Fruit fly (Drosophila melanogaster) whole organism, embryonic: ENCODE data around the gene Rrp5.
A peak's percentile ranks its signal among the peaks of the same experiment; 100 is the strongest.

ENCODE experiments used
- Antp ChIP-seq: fragments of 200-800 bp; sonication (Bioruptor generic); optimal IDR thresholded peaks from 3 replicates; lab custom pipeline; 2016; ENCODE audit warnings: missing biosample characterization, missing genetic modification characterization
- CG10543 ChIP-seq: fragments of 200-800 bp; sonication (Bioruptor generic); optimal IDR thresholded peaks from 3 replicates; lab custom pipeline; 2017; ENCODE audit warnings: missing biosample characterization, mild to moderate bottlenecking, missing genetic modification characterization, moderate library complexity
- CG11723 ChIP-seq: fragments of 200-800 bp; sonication (Bioruptor generic); optimal IDR thresholded peaks from 2 replicates; lab custom pipeline; 2017; ENCODE audit warnings: missing biosample characterization, mild to moderate bottlenecking, missing genetic modification characterization
- CG1233 ChIP-seq: fragments of 200-800 bp; sonication (Bioruptor generic); optimal IDR thresholded peaks from 4 replicates; lab custom pipeline; 2018; ENCODE audit warnings: missing biosample characterization, mild to moderate bottlenecking, missing genetic modification characterization
- CG12769 ChIP-seq: fragments of 200-800 bp; sonication (Bioruptor generic); optimal IDR thresholded peaks from 2 replicates; lab custom pipeline; 2019; ENCODE audit warnings: missing biosample characterization, mild to moderate bottlenecking, missing genetic modification characterization, moderate library complexity
- CG14441 ChIP-seq: fragments of 200-800 bp; sonication (Bioruptor generic); IDR thresholded peaks from 2 replicates; pipeline ENCODE4 v1.3.6; 2022; ENCODE audit warnings: missing biosample characterization, missing genetic modification characterization
- CG15479 ChIP-seq: fragments of 200-800 bp; sonication (Bioruptor generic); optimal IDR thresholded peaks from 3 replicates; lab custom pipeline; 2019; ENCODE audit warnings: missing biosample characterization, mild to moderate bottlenecking, missing genetic modification characterization, moderate library complexity
- CG17186 ChIP-seq: fragments of 200-800 bp; sonication (Bioruptor generic); optimal IDR thresholded peaks from 3 replicates; lab custom pipeline; 2017; ENCODE audit warnings: missing biosample characterization, missing genetic modification reagents, missing genetic modification characterization
- CG18599 ChIP-seq: fragments of 200-800 bp; sonication (Bioruptor generic); optimal IDR thresholded peaks from 3 replicates; lab custom pipeline; 2017; ENCODE audit warnings: missing biosample characterization, missing genetic modification characterization, mild to moderate bottlenecking, moderate library complexity, missing genetic modification reagents
- CG2199 ChIP-seq: fragments of 200-800 bp; sonication (Bioruptor generic); IDR thresholded peaks from 3 replicates; pipeline ENCODE4 v1.3.6; 2022; ENCODE audit warnings: missing biosample characterization, missing genetic modification characterization
- CG42726 ChIP-seq: fragments of 200-800 bp; sonication (Bioruptor generic); IDR thresholded peaks from 2 replicates; pipeline ENCODE4 v1.3.6; 2022; ENCODE audit warnings: missing biosample characterization, missing genetic modification characterization; ENCODE audit not compliant: partially characterized antibody
- CG7271 ChIP-seq: fragments of 200-800 bp; sonication (Bioruptor generic); optimal IDR thresholded peaks from 2 replicates; lab custom pipeline; 2018; ENCODE audit warnings: missing biosample characterization, mild to moderate bottlenecking, missing genetic modification characterization, moderate library complexity
- CG8944 ChIP-seq: fragments of 200-800 bp; sonication (Bioruptor generic); optimal IDR thresholded peaks from 3 replicates; lab custom pipeline; 2016; ENCODE audit warnings: missing biosample characterization, missing genetic modification characterization
- Camta ChIP-seq: fragments of 200-800 bp; sonication (Bioruptor generic); optimal IDR thresholded peaks from 2 replicates; lab custom pipeline; 2016; ENCODE audit warnings: missing biosample characterization, missing genetic modification characterization
- Dll ChIP-seq: fragments of 200-800 bp; sonication (Bioruptor generic); IDR thresholded peaks from 4 replicates; pipeline ENCODE4 v1.3.6; 2022; ENCODE audit warnings: missing biosample characterization, missing genetic modification characterization; ENCODE audit not compliant: partially characterized antibody
- Doc3 ChIP-seq: fragments of 200-800 bp; sonication (Bioruptor generic); IDR thresholded peaks from 3 replicates; pipeline ENCODE4 v1.3.6; 2022; ENCODE audit warnings: missing biosample characterization, missing genetic modification characterization; ENCODE audit not compliant: partially characterized antibody
- Dp ChIP-seq: fragments of 200-800 bp; sonication (Bioruptor generic); optimal IDR thresholded peaks from 2 replicates; lab custom pipeline; 2018; ENCODE audit warnings: missing biosample characterization, mild to moderate bottlenecking, missing genetic modification characterization, moderate library complexity
- Drgx ChIP-seq: fragments of 200-800 bp; sonication (Bioruptor generic); IDR thresholded peaks from 2 replicates; pipeline ENCODE4 v1.3.6; 2022; ENCODE audit warnings: missing biosample characterization, missing genetic modification characterization
- Hr78 ChIP-seq, 2 experiments: fragments of 200-800 bp in 1 of 2; fragments of >200 bp in 1 of 2; sonication (Bioruptor generic) in 1 of 2; optimal IDR thresholded peaks; 2 replicates each; lab custom pipeline; 2017 to 2019; ENCODE audit warnings: missing biosample characterization in 2 of 2, missing genetic modification characterization in 2 of 2, mild to moderate bottlenecking in 1 of 2, moderate library complexity in 1 of 2
- Lpt ChIP-seq: fragments of >200 bp; optimal IDR thresholded peaks from 2 replicates; lab custom pipeline; 2018; ENCODE audit warnings: missing biosample characterization, missing genetic modification characterization
- Myb ChIP-seq: fragments of 200-800 bp; sonication (Bioruptor generic); optimal IDR thresholded peaks from 2 replicates; lab custom pipeline; 2016; ENCODE audit warnings: missing biosample characterization, missing genetic modification characterization
- Nf-YC ChIP-seq: fragments of 200-800 bp; optimal IDR thresholded peaks from 3 replicates; lab custom pipeline; 2019; ENCODE audit warnings: missing biosample characterization, mild to moderate bottlenecking, missing genetic modification characterization, moderate library complexity
- PHDP ChIP-seq: fragments of 200-800 bp; sonication (Bioruptor generic); optimal IDR thresholded peaks from 3 replicates; lab custom pipeline; 2018; ENCODE audit warnings: missing biosample characterization, mild to moderate bottlenecking, missing genetic modification characterization, moderate library complexity
- Side ChIP-seq: fragments of 200-800 bp; sonication (Bioruptor generic); optimal IDR thresholded peaks from 2 replicates; lab custom pipeline; 2016; ENCODE audit warnings: missing biosample characterization, missing genetic modification characterization
- Spps ChIP-seq: fragments of 200-800 bp; sonication (Bioruptor generic); optimal IDR thresholded peaks from 2 replicates; lab custom pipeline; 2018; ENCODE audit warnings: missing biosample characterization, mild to moderate bottlenecking, missing genetic modification characterization
- Xbp1 ChIP-seq: fragments of 200-800 bp; sonication (Bioruptor generic); optimal IDR thresholded peaks from 3 replicates; lab custom pipeline; 2016; ENCODE audit warnings: missing biosample characterization, mild to moderate bottlenecking, missing genetic modification characterization
- ara ChIP-seq: fragments of 200-800 bp; sonication (Bioruptor generic); IDR thresholded peaks from 2 replicates; pipeline ENCODE4 v1.3.6; 2022; ENCODE audit warnings: missing biosample characterization, missing genetic modification characterization
- ase ChIP-seq: fragments of 200-800 bp; sonication (Bioruptor generic); IDR thresholded peaks from 3 replicates; pipeline ENCODE4 v1.3.6; 2022; ENCODE audit warnings: missing biosample characterization, missing genetic modification characterization
- cad ChIP-seq: fragments of >200 bp; optimal IDR thresholded peaks from 2 replicates; lab custom pipeline; 2017; ENCODE audit warnings: missing biosample characterization, missing genetic modification characterization
- chinmo ChIP-seq: fragments of 200-800 bp; sonication (Bioruptor generic); IDR thresholded peaks from 4 replicates; pipeline ENCODE4 v1.3.6; 2022; ENCODE audit warnings: missing biosample characterization, missing genetic modification characterization; ENCODE audit not compliant: partially characterized antibody
- crc ChIP-seq: fragments of 200-800 bp; sonication (Bioruptor generic); optimal IDR thresholded peaks from 2 replicates; lab custom pipeline; 2016; ENCODE audit warnings: missing biosample characterization, missing genetic modification characterization
- dmrt11E ChIP-seq: fragments of 200-800 bp; sonication (Bioruptor generic); optimal IDR thresholded peaks from 3 replicates; lab custom pipeline; 2018; ENCODE audit warnings: missing biosample characterization, mild to moderate bottlenecking, missing genetic modification characterization, moderate library complexity
- exex ChIP-seq: fragments of 200-800 bp; sonication (Bioruptor generic); optimal IDR thresholded peaks from 4 replicates; lab custom pipeline; 2018; ENCODE audit warnings: missing biosample characterization, mild to moderate bottlenecking, missing genetic modification characterization, moderate library complexity
- fd3F ChIP-seq: fragments of 200-800 bp; sonication (Bioruptor generic); optimal IDR thresholded peaks from 2 replicates; lab custom pipeline; 2018; ENCODE audit warnings: missing biosample characterization, mild to moderate bottlenecking, missing genetic modification characterization, moderate library complexity
- grau ChIP-seq: fragments of 200-800 bp; optimal IDR thresholded peaks from 3 replicates; lab custom pipeline; 2019; ENCODE audit warnings: missing biosample characterization, mild to moderate bottlenecking, missing genetic modification characterization, moderate library complexity
- gsb ChIP-seq: fragments of 200-800 bp; sonication (Bioruptor generic); IDR thresholded peaks from 2 replicates; pipeline ENCODE4 v1.3.6; 2022; ENCODE audit warnings: missing biosample characterization, missing genetic modification characterization
- lab ChIP-seq: fragments of 200-800 bp; sonication (Bioruptor generic); optimal IDR thresholded peaks from 3 replicates; lab custom pipeline; 2017; ENCODE audit warnings: missing biosample characterization, missing genetic modification characterization, mild to moderate bottlenecking, moderate library complexity, missing genetic modification reagents
- maf-S ChIP-seq: fragments of 200-800 bp; sonication (Bioruptor generic); optimal IDR thresholded peaks from 2 replicates; lab custom pipeline; 2016; ENCODE audit warnings: missing biosample characterization, missing genetic modification characterization
- onecut ChIP-seq: fragments of 200-800 bp; sonication (Bioruptor generic); IDR thresholded peaks from 2 replicates; pipeline ENCODE4 v1.3.6; 2022; ENCODE audit warnings: missing biosample characterization, missing genetic modification characterization
- pb ChIP-seq: fragments of 200-800 bp; sonication (Bioruptor generic); optimal IDR thresholded peaks from 3 replicates; lab custom pipeline; 2016; ENCODE audit warnings: missing biosample characterization, missing genetic modification characterization
- phol ChIP-seq: fragments of 200-800 bp; sonication (Bioruptor generic); optimal IDR thresholded peaks from 3 replicates; lab custom pipeline; 2018; ENCODE audit warnings: missing biosample characterization, mild to moderate bottlenecking, missing genetic modification characterization, moderate library complexity
- sd ChIP-seq: fragments of 200-800 bp; sonication (Bioruptor generic); optimal IDR thresholded peaks from 3 replicates; lab custom pipeline; 2018; ENCODE audit warnings: missing biosample characterization, mild to moderate bottlenecking, missing genetic modification characterization, moderate library complexity
- shn ChIP-seq: fragments of 200-800 bp; sonication (Bioruptor generic); optimal IDR thresholded peaks from 3 replicates; lab custom pipeline; 2016; ENCODE audit warnings: missing biosample characterization, missing genetic modification characterization
- slbo ChIP-seq: fragments of 200-800 bp; sonication (Bioruptor generic); IDR thresholded peaks from 2 replicates; pipeline ENCODE4 v1.3.6; 2022; ENCODE audit warnings: missing biosample characterization, missing genetic modification characterization
- tgo ChIP-seq: fragments of 200-800 bp; sonication (Bioruptor generic); IDR thresholded peaks from 3 replicates; pipeline ENCODE4 v1.3.6; 2022; ENCODE audit warnings: missing biosample characterization, missing genetic modification characterization
- tup ChIP-seq: fragments of 200-800 bp; sonication (Bioruptor generic); optimal IDR thresholded peaks from 2 replicates; lab custom pipeline; 2016; ENCODE audit warnings: missing biosample characterization, mild to moderate bottlenecking, missing genetic modification characterization, moderate library complexity
- vnd ChIP-seq: fragments of 200-800 bp; sonication (Bioruptor generic); IDR thresholded peaks from 3 replicates; pipeline ENCODE4 v1.3.6; 2022; ENCODE audit warnings: missing biosample characterization, missing genetic modification characterization; ENCODE audit not compliant: partially characterized antibody

The Rrp5 gene

dm6 chr3R:24297444-24298146 lies 35.5 kb downstream of the Rrp5 start (continued):
- peak in 1 of 2 experiments; percentile 77 for TF ChIP-seq Hr78 (GFP tag; optimal IDR thresholded peaks at IDR 0.05; lab: Kevin White, UChicago)
- TF ChIP-seq cad (GFP tag; lab: Kevin White, UChicago): peak; percentile 97
- TF ChIP-seq CG2199 (GFP tag; lab: Robert Waterston, UW): 0 out of 3 replicates have a peak, but pooled peaks have one; percentile 24
- TF ChIP-seq PHDP (tag; lab: Kevin White, UChicago): no peak
- no peak for TF ChIP-seq CG14441
- TF ChIP-seq CG7271 (tag; lab: Kevin White, UChicago): peak; percentile 18

- no peak for TF ChIP-seq CG1233 (GFP tag; lab: Kevin White, UChicago)
- no peak for TF ChIP-seq maf-S (GFP tag; lab: Kevin White, UChicago)
- TF ChIP-seq Dll: no peak
- TF ChIP-seq Xbp1 (GFP tag; lab: Kevin White, UChicago): no peak
- no peak for TF ChIP-seq Nf-YC (tag; lab: Kevin White, UChicago)
- no peak for TF ChIP-seq Dp
- no peak for TF ChIP-seq Spps (tag; lab: Kevin White, UChicago)
- TF ChIP-seq CG10543: no peak
- no peak for TF ChIP-seq ase (GFP tag; lab: Robert Waterston, UW)
- no peak for TF ChIP-seq Doc3 (GFP tag; lab: Robert Waterston, UW)
- TF ChIP-seq chinmo: 0 out of 4 replicates have a peak, but pooled peaks have one; percentile 45
- no peak for TF ChIP-seq tup (GFP tag; lab: Kevin White, UChicago)
- TF ChIP-seq CG8944 (GFP tag; lab: Kevin White, UChicago): no peak
- no peak for TF ChIP-seq grau (tag; lab: Kevin White, UChicago)
- no peak for TF ChIP-seq tgo (GFP tag; lab: Robert Waterston, UW)
- TF ChIP-seq Antp: no peak
- no peak for TF ChIP-seq CG18599 (GFP tag; lab: Kevin White, UChicago)
- TF ChIP-seq exex (tag; lab: Kevin White, UChicago): peak; percentile 55
- TF ChIP-seq Lpt: no peak
- no peak for TF ChIP-seq Camta
- TF ChIP-seq vnd: peak; percentile 45; the same call in 1 of the 3 replicates
- no peak for TF ChIP-seq Side (GFP tag; lab: Kevin White, UChicago)
- no peak for TF ChIP-seq ara
- no peak for TF ChIP-seq CG17186 (GFP tag; lab: Kevin White, UChicago)
- no peak for TF ChIP-seq crc (GFP tag; lab: Kevin White, UChicago)
- no peak for TF ChIP-seq phol (tag; lab: Kevin White, UChicago)
- TF ChIP-seq CG42726 (GFP tag; lab: Robert Waterston, UW): no peak
- TF ChIP-seq Drgx: no peak
- no peak for TF ChIP-seq dmrt11E (tag; lab: Kevin White, UChicago)
- TF ChIP-seq slbo (GFP tag; lab: Robert Waterston, UW): 0 out of 2 replicates have a peak, but pooled peaks have one; percentile 21
- no peak for TF ChIP-seq Myb (GFP tag; lab: Kevin White, UChicago)
- peak; percentile 5 for TF ChIP-seq lab (GFP tag; lab: Kevin White, UChicago)
- no peak for TF ChIP-seq shn (GFP tag; lab: Kevin White, UChicago)
- no peak for TF ChIP-seq gsb (GFP tag; lab: Robert Waterston, UW)
- no peak for TF ChIP-seq sd
- no peak for TF ChIP-seq onecut (GFP tag; lab: Robert Waterston, UW)
- no peak for TF ChIP-seq pb (GFP tag; lab: Kevin White, UChicago)
- peak; percentile 24 for TF ChIP-seq CG12769 (tag; lab: Kevin White, UChicago)
- no peak for TF ChIP-seq fd3F (GFP tag; lab: Kevin White, UChicago)
- TF ChIP-seq CG11723: no peak
- peak; percentile 65 for TF ChIP-seq CG15479 (GFP tag; lab: Kevin White, UChicago)
Observed at dm6 chr3R:24296913-24297312, 36.2 kb downstream of the Rrp5 start.
